Worm (Caenorhabditis elegans): ENCODE measurements around the gene sek-4.

DNA sequence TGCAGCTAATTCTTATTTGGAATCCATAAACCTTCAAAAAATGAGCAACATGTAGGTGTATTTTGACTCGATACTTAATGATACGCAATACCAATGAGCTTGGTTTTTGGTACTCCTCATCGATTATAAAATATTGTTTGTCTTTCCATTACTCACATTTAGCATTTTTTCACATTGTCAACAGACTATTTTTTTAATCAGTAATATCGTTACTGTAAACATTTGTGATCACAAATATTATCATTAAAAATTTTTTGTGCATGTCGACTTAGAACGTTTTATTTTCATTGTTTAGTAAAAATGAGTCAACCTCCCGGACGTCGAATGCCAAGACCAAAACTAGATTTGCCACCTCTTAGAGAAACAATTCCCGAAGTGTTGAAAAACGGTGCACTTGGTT is 2.4 kb downstream of the sek-4 start, which contains the start of gene sek-5:
- TF ChIP-seq aly-2 (tag; optimal IDR thresholded peaks at IDR 0.05) (no peak), aha-1 (tag; optimal IDR thresholded peaks at IDR 0.05) (no peak)
